Worm (Caenorhabditis elegans): Measurements from ENCODE around the gene vhl-1.

The vhl-1 gene

DNA sequence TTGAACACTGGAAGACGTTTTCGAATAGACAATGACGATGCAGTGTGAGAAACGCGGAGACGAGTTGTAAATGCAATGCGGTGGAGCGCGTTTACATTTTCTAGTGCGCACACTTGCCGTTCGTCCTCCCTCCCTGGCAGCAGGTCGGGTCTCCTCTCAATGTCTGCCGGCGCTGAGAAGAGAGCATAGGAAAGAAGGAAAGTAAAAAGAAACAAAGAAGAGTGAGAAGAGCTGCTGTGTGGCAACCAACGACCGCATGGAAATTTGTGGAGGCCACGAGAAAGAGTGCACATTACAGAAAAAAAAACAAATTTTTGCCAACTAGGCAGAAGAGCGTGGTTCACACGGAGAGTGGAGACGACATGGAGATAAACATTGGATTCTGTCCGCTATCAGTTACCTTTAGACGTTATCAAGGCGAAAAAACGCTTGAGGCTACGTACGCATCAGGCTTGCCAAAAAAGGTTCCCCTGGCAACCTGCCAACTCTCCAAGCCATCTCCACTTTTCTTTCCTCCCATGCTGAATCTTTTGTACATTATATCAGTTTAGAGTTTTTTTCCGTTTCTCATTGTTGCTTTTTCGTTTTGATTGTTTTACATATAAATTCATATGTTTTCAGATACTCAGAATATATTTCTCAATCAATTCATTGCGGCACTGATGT lies 7.4 kb upstream of the vhl-1 start, which contains the start of the genes snrp-40.1 and F08G12.3 (continued):
- TF ChIP-seq lsy-2 (tag; optimal IDR thresholded peaks at IDR 0.05) = peak; percentile 36 to 78
- TF ChIP-seq lin-13 (GFP tag; optimal IDR thresholded peaks at IDR 0.05) = peak; percentile 85
- TF ChIP-seq nhr-10 (tag; optimal IDR thresholded peaks at IDR 0.05) = no peak
- peak; percentile 59 for TF ChIP-seq sma-3 (GFP tag; optimal IDR thresholded peaks at IDR 0.05)
- peak; percentile 89 for TF ChIP-seq F13H6.1 (tag; optimal IDR thresholded peaks at IDR 0.05)

- TF ChIP-seq Y55F3AM.14 (GFP tag; optimal IDR thresholded peaks at IDR 0.05) (no peak), ztf-11 (tag; optimal IDR thresholded peaks at IDR 0.05) (no peak), unc-62 (GFP tag; optimal IDR thresholded peaks at IDR 0.05) (no peak), nhr-12 (tag; optimal IDR thresholded peaks at IDR 0.05) (no peak), elt-3 (tag; optimal IDR thresholded peaks at IDR 0.05) (no peak), snpc-4 (tag; optimal IDR thresholded peaks at IDR 0.05) (no peak), mdl-1 (tag; optimal IDR thresholded peaks at IDR 0.05) (no peak), zag-1 (tag; optimal IDR thresholded peaks at IDR 0.05) (no peak), ceh-16 (tag; optimal IDR thresholded peaks at IDR 0.05) (no peak), peb-1 (tag; optimal IDR thresholded peaks at IDR 0.05) (no peak), ztf-4 (tag; optimal IDR thresholded peaks at IDR 0.05) (no peak), mab-5 (tag; optimal IDR thresholded peaks at IDR 0.05) (no peak), nhr-237 (tag; optimal IDR thresholded peaks at IDR 0.05) (no peak), C34F6.9 (tag; optimal IDR thresholded peaks at IDR 0.05) (no peak), ztf-1 (GFP tag; conservative IDR thresholded peaks at IDR 0.05) (no peak), unc-39 (tag; optimal IDR thresholded peaks at IDR 0.05) (no peak), crh-2 (tag; optimal IDR thresholded peaks at IDR 0.05) (no peak)
Measured at ce11 chrX:11305773-11306172, 1.4 kb upstream of the vhl-1 start, which contains the start of gene F08G12.1. F08G12.1 (minus strand) TSS chrX:11305873.

DNA sequence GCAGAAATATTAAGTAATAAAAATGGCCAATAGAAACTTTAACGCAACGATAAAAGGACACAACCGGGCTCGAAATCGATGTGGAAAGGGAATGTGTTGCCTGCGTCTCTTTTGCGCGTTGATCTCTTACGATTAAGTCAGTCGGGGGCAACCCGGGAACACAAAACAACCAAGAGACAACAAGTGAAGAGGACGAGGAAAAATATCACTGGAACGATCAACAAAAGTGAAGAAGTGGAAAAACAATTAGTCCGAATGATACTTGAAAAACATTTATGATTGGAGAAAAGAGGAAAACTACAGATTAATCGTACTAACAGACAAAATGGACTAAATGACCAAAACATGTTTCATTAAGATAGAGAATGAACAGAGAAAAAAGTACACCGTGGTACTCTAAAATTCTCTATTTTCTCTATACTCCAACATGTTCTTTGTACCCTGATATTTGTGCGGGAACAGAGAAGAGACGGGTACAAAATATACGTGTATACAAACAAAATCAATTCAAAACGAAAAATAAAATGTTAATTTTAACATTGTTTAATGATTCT lies 3.2 kb downstream of the vhl-1 start, which contains the start of gene F08G12.5:
TSS of gene F08G12.5 (minus strand) at position 1 of the 554 bp plus-strand sequence.
- TF ChIP-seq ztf-4 (tag; optimal IDR thresholded peaks at IDR 0.05) = no peak
- peak; percentile 10 for TF ChIP-seq C34F6.9 (tag; optimal IDR thresholded peaks at IDR 0.05)
- TF ChIP-seq lin-11 (tag; optimal IDR thresholded peaks at IDR 0.05) = no peak
- no peak for TF ChIP-seq ceh-82 (tag; optimal IDR thresholded peaks at IDR 0.05)
- TF ChIP-seq gmeb-1 (tag; optimal IDR thresholded peaks at IDR 0.05) = no peak
- peak; percentile 4 for TF ChIP-seq sma-9 (GFP tag; optimal IDR thresholded peaks at IDR 0.05)
- no peak for TF ChIP-seq sma-9 (tag; optimal IDR thresholded peaks at IDR 0.05)
- no peak for TF ChIP-seq alr-1 (tag; optimal IDR thresholded peaks at IDR 0.05)
- TF ChIP-seq nhr-25 (tag; optimal IDR thresholded peaks at IDR 0.05) = no peak
- TF ChIP-seq unc-55 (GFP tag; optimal IDR thresholded peaks at IDR 0.05) = no peak
- TF ChIP-seq Y55F3AM.14 (GFP tag; optimal IDR thresholded peaks at IDR 0.05) = no peak
- TF ChIP-seq elt-1 (tag; optimal IDR thresholded peaks at IDR 0.05) = no peak

- TF ChIP-seq fos-1 (tag; optimal IDR thresholded peaks at IDR 0.05) = no peak
- TF ChIP-seq peb-1 (tag; optimal IDR thresholded peaks at IDR 0.05) = no peak
- TF ChIP-seq mbf-1 (tag; optimal IDR thresholded peaks at IDR 0.05) = no peak
- no peak for TF ChIP-seq elt-1 (tag; optimal IDR thresholded peaks at IDR 0.05)
- no peak for TF ChIP-seq C34F6.9 (tag; optimal IDR thresholded peaks at IDR 0.05)
- TF ChIP-seq mab-5 (tag; optimal IDR thresholded peaks at IDR 0.05) = no peak
- no peak for TF ChIP-seq nhr-11 (tag; optimal IDR thresholded peaks at IDR 0.05)
- no peak for TF ChIP-seq blmp-1 (tag; optimal IDR thresholded peaks at IDR 0.05; ENCODE audit: insufficient read depth)
- no peak for TF ChIP-seq ceh-82 (tag; optimal IDR thresholded peaks at IDR 0.05)
- TF ChIP-seq aly-2 (tag; optimal IDR thresholded peaks at IDR 0.05) = no peak
- no peak for TF ChIP-seq nhr-21 (tag; optimal IDR thresholded peaks at IDR 0.05)
- no peak for TF ChIP-seq unc-55 (GFP tag; optimal IDR thresholded peaks at IDR 0.05)
Measured at ce11 chrX:11315392-11315791, 8.2 kb downstream of the vhl-1 start, which contains the start of gene F08G12.11. F08G12.11 (minus strand) TSS chrX:11315572.
